Fruit fly (Drosophila melanogaster) whole organism, embryonic: ENCODE results near the gene CG43610.

ENCODE experiments used
- Ada2b ChIP-seq: fragments of 200-800 bp; sonication (Bioruptor generic); IDR thresholded peaks from 2 replicates; pipeline ENCODE4 v1.3.6; 2022; ENCODE audit warnings: missing biosample characterization, missing genetic modification characterization
- Asciz ChIP-seq: fragments of 200-800 bp; sonication (Bioruptor generic); optimal IDR thresholded peaks from 2 replicates; lab custom pipeline; 2017; ENCODE audit warnings: missing biosample characterization, mild to moderate bottlenecking, missing genetic modification characterization, missing genetic modification reagents
- BEAF-32 ChIP-seq: fragments of 200-800 bp; sonication (Bioruptor generic); optimal IDR thresholded peaks from 3 replicates; lab custom pipeline; 2017; ENCODE audit warnings: missing biosample characterization, missing genetic modification characterization, mild to moderate bottlenecking, moderate library complexity, missing genetic modification reagents
- BtbVII ChIP-seq: fragments of 200-800 bp; sonication (Bioruptor generic); optimal IDR thresholded peaks from 3 replicates; lab custom pipeline; 2017; ENCODE audit warnings: missing biosample characterization, mild to moderate bottlenecking, missing genetic modification characterization
- CG10209 ChIP-seq: fragments of 200-800 bp; sonication (Bioruptor generic); optimal IDR thresholded peaks from 3 replicates; lab custom pipeline; 2017; ENCODE audit warnings: missing biosample characterization, mild to moderate bottlenecking, missing genetic modification characterization, missing genetic modification reagents
- CG12155 ChIP-seq: fragments of 200-800 bp; sonication (Bioruptor generic); optimal IDR thresholded peaks from 3 replicates; lab custom pipeline; 2016; ENCODE audit warnings: missing biosample characterization, missing genetic modification characterization
- CG12236 ChIP-seq: fragments of 200-800 bp; sonication (Bioruptor generic); optimal IDR thresholded peaks from 2 replicates; lab custom pipeline; 2016; ENCODE audit warnings: missing biosample characterization, missing genetic modification characterization
- CG1233 ChIP-seq: fragments of 200-800 bp; sonication (Bioruptor generic); optimal IDR thresholded peaks from 4 replicates; lab custom pipeline; 2018; ENCODE audit warnings: missing biosample characterization, mild to moderate bottlenecking, missing genetic modification characterization
- CG12769 ChIP-seq: fragments of 200-800 bp; sonication (Bioruptor generic); optimal IDR thresholded peaks from 2 replicates; lab custom pipeline; 2019; ENCODE audit warnings: missing biosample characterization, mild to moderate bottlenecking, missing genetic modification characterization, moderate library complexity
- CG13894 ChIP-seq: fragments of 200-800 bp; sonication (Bioruptor generic); optimal IDR thresholded peaks from 3 replicates; lab custom pipeline; 2018; ENCODE audit warnings: missing biosample characterization, mild to moderate bottlenecking, missing genetic modification characterization, moderate library complexity
- CG1529 ChIP-seq: fragments of 200-800 bp; sonication (Bioruptor generic); optimal IDR thresholded peaks from 3 replicates; lab custom pipeline; 2018; ENCODE audit warnings: missing biosample characterization, missing genetic modification characterization
- CG17912 ChIP-seq: fragments of 200-800 bp; sonication (Bioruptor generic); optimal IDR thresholded peaks from 2 replicates; lab custom pipeline; 2018; ENCODE audit warnings: missing biosample characterization, mild to moderate bottlenecking, missing genetic modification characterization
- CG18619 ChIP-seq: fragments of 200-800 bp; sonication (Bioruptor generic); optimal IDR thresholded peaks from 3 replicates; lab custom pipeline; 2017; ENCODE audit warnings: missing biosample characterization, mild to moderate bottlenecking, missing genetic modification characterization
- CG30403 ChIP-seq: fragments of 200-800 bp; sonication (Bioruptor generic); optimal IDR thresholded peaks from 3 replicates; lab custom pipeline; 2016; ENCODE audit warnings: missing biosample characterization, missing genetic modification characterization
- CG3163 ChIP-seq: fragments of 200-800 bp; sonication (Bioruptor generic); optimal IDR thresholded peaks from 3 replicates; lab custom pipeline; 2016; ENCODE audit warnings: missing biosample characterization, missing genetic modification characterization
- CG4424 ChIP-seq: fragments of 200-800 bp; sonication (Bioruptor generic); optimal IDR thresholded peaks from 3 replicates; lab custom pipeline; 2016; ENCODE audit warnings: missing biosample characterization, missing genetic modification characterization
- CG8290 ChIP-seq, 3 experiments: fragments of 200-800 bp; sonication (Bioruptor generic); optimal IDR thresholded peaks; 2 replicates each; lab custom pipeline; 2016 to 2019; ENCODE audit warnings: missing biosample characterization in 3 of 3, missing genetic modification characterization in 3 of 3, mild to moderate bottlenecking in 2 of 3, moderate library complexity in 1 of 3
- CG8924 ChIP-seq: fragments of 200-800 bp; optimal IDR thresholded peaks from 3 replicates; lab custom pipeline; 2019; ENCODE audit warnings: missing biosample characterization, mild to moderate bottlenecking, missing genetic modification characterization, moderate library complexity
- CG9215 ChIP-seq: fragments of 200-800 bp; sonication (Bioruptor generic); IDR thresholded peaks from 2 replicates; pipeline ENCODE4 v1.3.6; 2022; ENCODE audit warnings: missing biosample characterization, missing genetic modification characterization
- CHES-1-like ChIP-seq: fragments of 200-800 bp; sonication (Bioruptor generic); optimal IDR thresholded peaks from 2 replicates; lab custom pipeline; 2016; ENCODE audit warnings: missing biosample characterization, missing genetic modification characterization
- D19B ChIP-seq: fragments of 200-800 bp; sonication (Bioruptor generic); optimal IDR thresholded peaks from 2 replicates; lab custom pipeline; 2017; ENCODE audit warnings: missing biosample characterization, mild to moderate bottlenecking, missing genetic modification characterization
- GATAe ChIP-seq: fragments of 200-800 bp; sonication (Bioruptor generic); conservative IDR thresholded peaks from 2 replicates; pipeline ENCODE4 v1.3.6; 2022; ENCODE audit warnings: missing biosample characterization, missing genetic modification characterization
- Hmr ChIP-seq: fragments of 200-800 bp; sonication (Bioruptor generic); optimal IDR thresholded peaks from 3 replicates; lab custom pipeline; 2017; ENCODE audit warnings: mild to moderate bottlenecking, missing biosample characterization, missing genetic modification reagents, missing genetic modification characterization
- Hr51 ChIP-seq, 2 experiments: fragments of 200-800 bp; sonication (Bioruptor generic); optimal IDR thresholded peaks; 2 replicates in 1 of 2; 3 replicates in 1 of 2; lab custom pipeline; 2016 to 2018; ENCODE audit warnings: missing biosample characterization in 2 of 2, missing genetic modification characterization in 2 of 2, mild to moderate bottlenecking in 1 of 2, moderate library complexity in 1 of 2
- MBD-R2 ChIP-seq: fragments of 200-800 bp; sonication (Bioruptor generic); IDR thresholded peaks from 2 replicates; pipeline ENCODE4 v1.3.6; 2022; ENCODE audit warnings: missing biosample characterization, missing genetic modification characterization
- Ptx1 ChIP-seq: fragments of 200-800 bp; sonication (Bioruptor generic); IDR thresholded peaks from 2 replicates; pipeline ENCODE4 v1.3.6; 2022; ENCODE audit warnings: missing biosample characterization, missing genetic modification characterization
- Xrp1 ChIP-seq: fragments of 200-800 bp; sonication (Bioruptor generic); IDR thresholded peaks from 2 replicates; pipeline ENCODE4 v1.3.6; 2022; ENCODE audit warnings: missing biosample characterization, missing genetic modification characterization
- al ChIP-seq: fragments of 200-800 bp; sonication (Bioruptor generic); IDR thresholded peaks from 2 replicates; pipeline ENCODE4 v1.3.6; 2022; ENCODE audit warnings: missing biosample characterization, missing genetic modification characterization
- amos ChIP-seq: fragments of 200-800 bp; sonication (Bioruptor generic); IDR thresholded peaks from 2 replicates; pipeline ENCODE4 v1.3.6; 2022; ENCODE audit warnings: missing biosample characterization, missing genetic modification characterization; ENCODE audit not compliant: partially characterized antibody
- cg ChIP-seq: fragments of 200-800 bp; sonication (Bioruptor generic); optimal IDR thresholded peaks from 3 replicates; lab custom pipeline; 2019; ENCODE audit warnings: missing biosample characterization, mild to moderate bottlenecking, missing genetic modification characterization, moderate library complexity
- en ChIP-seq: fragments of 200-800 bp; sonication (Bioruptor generic); optimal IDR thresholded peaks from 2 replicates; lab custom pipeline; 2016; ENCODE audit warnings: missing biosample characterization, missing genetic modification characterization
- esg ChIP-seq: fragments of 200-800 bp; sonication (Bioruptor generic); conservative IDR thresholded peaks from 2 replicates; pipeline ENCODE4 v1.3.6; 2022; ENCODE audit warnings: missing biosample characterization, missing genetic modification characterization
- eyg ChIP-seq: fragments of 200-800 bp; sonication (Bioruptor generic); optimal IDR thresholded peaks from 3 replicates; lab custom pipeline; 2016; ENCODE audit warnings: missing biosample characterization, missing genetic modification characterization
- fd64A ChIP-seq: fragments of 200-800 bp; sonication (Bioruptor generic); optimal IDR thresholded peaks from 3 replicates; lab custom pipeline; 2018; ENCODE audit warnings: missing biosample characterization, mild to moderate bottlenecking, missing genetic modification characterization
- fd96Cb ChIP-seq: fragments of 200-800 bp; sonication (Bioruptor generic); optimal IDR thresholded peaks from 2 replicates; lab custom pipeline; 2018; ENCODE audit warnings: missing biosample characterization, mild to moderate bottlenecking, missing genetic modification characterization, moderate library complexity
- ftz-f1 ChIP-seq: fragments of 200-800 bp; sonication (Bioruptor generic); optimal IDR thresholded peaks from 2 replicates; lab custom pipeline; 2016; ENCODE audit warnings: missing biosample characterization, missing genetic modification characterization
- inv ChIP-seq: fragments of 200-800 bp; sonication (Bioruptor generic); IDR thresholded peaks from 2 replicates; pipeline ENCODE4 v1.3.6; 2022; ENCODE audit warnings: missing biosample characterization, missing genetic modification characterization; ENCODE audit not compliant: partially characterized antibody
- lbe ChIP-seq: fragments of 200-800 bp; sonication (Bioruptor generic); optimal IDR thresholded peaks from 2 replicates; lab custom pipeline; 2016; ENCODE audit warnings: missing biosample characterization, mild to moderate bottlenecking, missing genetic modification characterization
- lmd ChIP-seq: fragments of 200-800 bp; sonication (Bioruptor generic); IDR thresholded peaks from 2 replicates; pipeline ENCODE4 v1.3.6; 2022; ENCODE audit warnings: missing biosample characterization, missing genetic modification characterization
- luna ChIP-seq: fragments of 200-800 bp; sonication (Bioruptor generic); optimal IDR thresholded peaks from 2 replicates; lab custom pipeline; 2016; ENCODE audit warnings: missing biosample characterization, missing genetic modification characterization
- pb ChIP-seq: fragments of 200-800 bp; sonication (Bioruptor generic); optimal IDR thresholded peaks from 3 replicates; lab custom pipeline; 2016; ENCODE audit warnings: missing biosample characterization, missing genetic modification characterization
- pho ChIP-seq: fragments of 200-800 bp; sonication (Bioruptor generic); optimal IDR thresholded peaks from 2 replicates; lab custom pipeline; 2016; ENCODE audit warnings: missing biosample characterization, missing genetic modification characterization
- salm ChIP-seq: fragments of 200-800 bp; sonication (Bioruptor generic); optimal IDR thresholded peaks from 2 replicates; lab custom pipeline; 2018; ENCODE audit warnings: missing biosample characterization, mild to moderate bottlenecking, missing genetic modification characterization
- sens-2 ChIP-seq: fragments of 200-800 bp; sonication (Bioruptor generic); IDR thresholded peaks from 2 replicates; pipeline ENCODE4 v1.3.6; 2022; ENCODE audit warnings: missing biosample characterization, missing genetic modification characterization
- tna ChIP-seq: fragments of 200-800 bp; sonication (Bioruptor generic); IDR thresholded peaks from 2 replicates; pipeline ENCODE4 v1.3.6; 2022; ENCODE audit warnings: missing biosample characterization, missing genetic modification characterization; ENCODE audit not compliant: partially characterized antibody
- unc-4 ChIP-seq: fragments of 200-800 bp; sonication (Bioruptor generic); IDR thresholded peaks from 2 replicates; pipeline ENCODE4 v1.3.6; 2022; ENCODE audit warnings: missing biosample characterization, missing genetic modification characterization; ENCODE audit not compliant: partially characterized antibody
- usp ChIP-seq: fragments of >200 bp; optimal IDR thresholded peaks from 2 replicates; lab custom pipeline; 2017; ENCODE audit warnings: missing biosample characterization, missing genetic modification characterization

Gene CG43610

dm6 chr2L:6787029-6787972, 11.7 kb upstream of the CG43610 start (continued):
- peak; percentile 45; the same call in 1 of the 2 replicates for TF ChIP-seq amos (GFP tag; lab: Robert Waterston, UW)
- peak; percentile 96 for TF ChIP-seq CG1233 (GFP tag; lab: Kevin White, UChicago)
- peak; percentile 93 for TF ChIP-seq cg
- peak; percentile 94 for TF ChIP-seq lmd
- TF ChIP-seq luna (GFP tag; lab: Kevin White, UChicago): peak; percentile 94
- peak; percentile 95 for TF ChIP-seq BtbVII (GFP tag; lab: Kevin White, UChicago)
- TF ChIP-seq CG12155 (GFP tag; lab: Kevin White, UChicago): peak; percentile 91
- peak; percentile 96 for TF ChIP-seq Hmr (GFP tag; lab: Kevin White, UChicago)
- peak; percentile 97 for TF ChIP-seq pho (GFP tag; lab: Kevin White, UChicago)
- peak; percentile 95 for TF ChIP-seq fd96Cb (tag; lab: Kevin White, UChicago)
- TF ChIP-seq CG12236 (GFP tag; lab: Kevin White, UChicago): peak; percentile 97
- TF ChIP-seq usp (GFP tag; lab: Kevin White, UChicago): no peak
- TF ChIP-seq CG1529 (GFP tag; lab: Kevin White, UChicago): peak; percentile 94
- peak; percentile 88 for TF ChIP-seq Asciz (GFP tag; lab: Kevin White, UChicago)
- TF ChIP-seq sens-2 (GFP tag; lab: Robert Waterston, UW): peak; percentile 26
- TF ChIP-seq CG3163 (GFP tag; lab: Kevin White, UChicago): peak; percentile 91
- TF ChIP-seq CG8924 (tag; lab: Kevin White, UChicago): peak; percentile 97
- TF ChIP-seq ftz-f1 (GFP tag; lab: Kevin White, UChicago): peak; percentile 4
- TF ChIP-seq tna: no peak
- TF ChIP-seq CG13894: peak; percentile 47
- TF ChIP-seq CG8290 (GFP tag; optimal IDR thresholded peaks at IDR 0.05; lab: Kevin White, UChicago): peak; percentile 92
- TF ChIP-seq CG8290 (tag; optimal IDR thresholded peaks at IDR 0.05; lab: Kevin White, UChicago): peak; percentile 66 to 89
- peak; percentile 53 for TF ChIP-seq inv (GFP tag; lab: Robert Waterston, UW)
- TF ChIP-seq CG10209: peak; percentile 96
- TF ChIP-seq fd64A (GFP tag; lab: Kevin White, UChicago): peak; percentile 82
- TF ChIP-seq Hr51 (GFP tag; optimal IDR thresholded peaks at IDR 0.05; lab: Kevin White, UChicago): peak; percentile 95 to 96
- peak; percentile 89 for TF ChIP-seq D19B (GFP tag; lab: Kevin White, UChicago)
- peak; percentile 39; the same call in 1 of the 2 replicates for TF ChIP-seq MBD-R2 (GFP tag; lab: Robert Waterston, UW)
- TF ChIP-seq eyg (GFP tag; lab: Kevin White, UChicago): peak; percentile 97
- peak; percentile 81 for TF ChIP-seq GATAe (GFP tag; lab: Robert Waterston, UW)
- TF ChIP-seq CG12769 (tag; lab: Kevin White, UChicago): peak; percentile 92
- TF ChIP-seq al (GFP tag; lab: Robert Waterston, UW): peak; percentile 88
- peak; percentile 54 for TF ChIP-seq CG17912 (GFP tag; lab: Kevin White, UChicago)
- TF ChIP-seq salm (tag; lab: Kevin White, UChicago): peak; percentile 80
- TF ChIP-seq CG9215: peak; percentile 92
- peak; percentile 18 for TF ChIP-seq BEAF-32 (GFP tag; lab: Kevin White, UChicago)
- peak; percentile 83 for TF ChIP-seq Ada2b (GFP tag; lab: Robert Waterston, UW)
- TF ChIP-seq lbe: peak; percentile 82
- TF ChIP-seq esg (GFP tag; lab: Robert Waterston, UW): peak; percentile 90
- peak; percentile 94 for TF ChIP-seq Ptx1 (GFP tag; lab: Robert Waterston, UW)
- peak; percentile 96 for TF ChIP-seq pb (GFP tag; lab: Kevin White, UChicago)
- TF ChIP-seq en (GFP tag; lab: Kevin White, UChicago): peak; percentile 96
- peak; percentile 97 for TF ChIP-seq CG18619 (GFP tag; lab: Kevin White, UChicago)
- TF ChIP-seq CHES-1-like (GFP tag; lab: Kevin White, UChicago): peak; percentile 98
- TF ChIP-seq CG30403 (GFP tag; lab: Kevin White, UChicago): peak; percentile 99
- TF ChIP-seq Xrp1 (GFP tag; lab: Robert Waterston, UW): peak; percentile 82
- peak; percentile 95 for TF ChIP-seq CG4424 (GFP tag; lab: Kevin White, UChicago)
- peak; percentile 56 for TF ChIP-seq unc-4
